Fruit fly (Drosophila melanogaster) whole organism, wandering third instar larva: Measurements from ENCODE around the gene Fdh.

ENCODE experiments used
- Abd-B ChIP-seq: fragments of >200 bp; optimal IDR thresholded peaks from 2 replicates; lab custom pipeline; 2017; ENCODE audit warnings: missing biosample characterization, missing genetic modification characterization
- CG32264 ChIP-seq: fragments of 200-800 bp; sonication (Bioruptor generic); optimal IDR thresholded peaks from 2 replicates; lab custom pipeline; 2016; ENCODE audit warnings: missing biosample characterization, missing genetic modification characterization
- CG9705 ChIP-seq: fragments of 200-800 bp; sonication (Bioruptor generic); optimal IDR thresholded peaks from 2 replicates; lab custom pipeline; 2018; ENCODE audit warnings: missing biosample characterization, mild to moderate bottlenecking, missing genetic modification characterization
- CrebA ChIP-seq: fragments of 200-800 bp; sonication (Bioruptor generic); optimal IDR thresholded peaks from 2 replicates; lab custom pipeline; 2016; ENCODE audit warnings: missing biosample characterization, mild to moderate bottlenecking, missing genetic modification characterization, borderline replicate concordance
- Dfd ChIP-seq: fragments of >200 bp; optimal IDR thresholded peaks from 2 replicates; lab custom pipeline; 2017; ENCODE audit warnings: missing biosample characterization, missing genetic modification characterization
- Dif ChIP-seq: fragments of 200-275, 200-300 bp; sonication (Bioruptor generic); optimal IDR thresholded peaks from 2 replicates; lab custom pipeline; 2018; ENCODE audit warnings: missing biosample characterization, missing genetic modification characterization; ENCODE audit not compliant: partially characterized antibody
- GATAd ChIP-seq: sonication (Bioruptor generic); optimal IDR thresholded peaks from 2 replicates; lab custom pipeline; 2016; ENCODE audit warnings: missing biosample characterization, missing genetic modification characterization
- HLH106 ChIP-seq: fragments of 200-800 bp; optimal IDR thresholded peaks from 3 replicates; lab custom pipeline; 2019; ENCODE audit warnings: missing biosample characterization, mild to moderate bottlenecking, missing genetic modification characterization, moderate library complexity
- Hnf4 ChIP-seq: fragments of 200-800 bp; sonication (Bioruptor generic); optimal IDR thresholded peaks from 2 replicates; lab custom pipeline; 2016; ENCODE audit warnings: missing biosample characterization, mild to moderate bottlenecking, missing genetic modification characterization
- Hr78 ChIP-seq: fragments of >200 bp; optimal IDR thresholded peaks from 2 replicates; lab custom pipeline; 2017; ENCODE audit warnings: missing biosample characterization, missing genetic modification characterization
- Hr83 ChIP-seq: fragments of 200-300 bp; sonication (Bioruptor generic); optimal IDR thresholded peaks from 2 replicates; lab custom pipeline; 2016; ENCODE audit warnings: missing biosample characterization, mild to moderate bottlenecking, missing genetic modification characterization, moderate library complexity; ENCODE audit not compliant: poor library complexity, severe bottlenecking
- Jra ChIP-seq: sonication (Bioruptor generic); optimal IDR thresholded peaks from 2 replicates; lab custom pipeline; 2016; ENCODE audit warnings: missing biosample characterization, missing genetic modification characterization
- Mio ChIP-seq: sonication (Bioruptor generic); optimal IDR thresholded peaks from 2 replicates; lab custom pipeline; 2016; ENCODE audit warnings: missing biosample characterization, missing genetic modification characterization
- Myc ChIP-seq: fragments of >200 bp; optimal IDR thresholded peaks from 2 replicates; lab custom pipeline; 2017
- N ChIP-seq: fragments of >200 bp; optimal IDR thresholded peaks from 2 replicates; lab custom pipeline; 2018; ENCODE audit warnings: missing biosample characterization, missing external identifiers, missing genetic modification characterization
- OdsH ChIP-seq: fragments of 200-800 bp; sonication (Bioruptor generic); optimal IDR thresholded peaks from 2 replicates; lab custom pipeline; 2016; ENCODE audit warnings: missing biosample characterization, mild to moderate bottlenecking, missing genetic modification characterization
- Rel ChIP-seq, 2 experiments: fragments of 200-800 bp; sonication (Bioruptor generic) in 1 of 2; optimal IDR thresholded peaks; 2 replicates in 1 of 2; 3 replicates in 1 of 2; lab custom pipeline; 2016 to 2019; ENCODE audit warnings: mild to moderate bottlenecking in 2 of 2, missing biosample characterization in 2 of 2, missing genetic modification characterization in 2 of 2, moderate library complexity in 1 of 2
- Sp1 ChIP-seq: fragments of 200-800 bp; sonication (Bioruptor generic); optimal IDR thresholded peaks from 3 replicates; lab custom pipeline; 2019; ENCODE audit warnings: missing biosample characterization, mild to moderate bottlenecking, missing genetic modification characterization, moderate library complexity
- Vsx2 ChIP-seq: fragments of 200-300, 225-300 bp; sonication (Bioruptor generic); optimal IDR thresholded peaks from 2 replicates; lab custom pipeline; 2018; ENCODE audit warnings: missing biosample characterization, missing genetic modification characterization; ENCODE audit not compliant: partially characterized antibody
- br ChIP-seq: fragments of 200-800 bp; sonication (Bioruptor generic); optimal IDR thresholded peaks from 2 replicates; lab custom pipeline; 2016; ENCODE audit warnings: missing biosample characterization, missing genetic modification characterization
- brk ChIP-seq: fragments of 200-800 bp; sonication (Bioruptor generic); optimal IDR thresholded peaks from 2 replicates; lab custom pipeline; 2016; ENCODE audit warnings: missing biosample characterization, mild to moderate bottlenecking, missing genetic modification characterization
- dl ChIP-seq, 2 experiments: fragments of 175-275, 200-275 bp in 1 of 2; fragments of 200-275 bp in 1 of 2; sonication (Bioruptor generic); optimal IDR thresholded peaks; lab custom pipeline; 2018; ENCODE audit warnings: mild to moderate bottlenecking in 2 of 2, missing biosample characterization in 2 of 2, missing genetic modification characterization in 2 of 2, moderate library complexity in 2 of 2; ENCODE audit not compliant: partially characterized antibody in 2 of 2, insufficient read depth in 1 of 2
- dmrt93B ChIP-seq: fragments of 200-800 bp; sonication (Bioruptor generic); optimal IDR thresholded peaks from 2 replicates; lab custom pipeline; 2018; ENCODE audit warnings: missing biosample characterization, mild to moderate bottlenecking, missing genetic modification characterization
- dsf ChIP-seq: sonication (Bioruptor generic); optimal IDR thresholded peaks from 2 replicates; lab custom pipeline; 2016; ENCODE audit warnings: missing biosample characterization, missing genetic modification characterization, borderline replicate concordance
- ey ChIP-seq: fragments of 200-800 bp; sonication (Bioruptor generic); optimal IDR thresholded peaks from 2 replicates; lab custom pipeline; 2016; ENCODE audit warnings: missing biosample characterization, missing genetic modification characterization
- foxo ChIP-seq, 2 experiments: fragments of 200-800 bp; sonication (Bioruptor generic); optimal IDR thresholded peaks; 2 replicates in 1 of 2; 3 replicates in 1 of 2; lab custom pipeline; 2016 to 2017; ENCODE audit warnings: missing biosample characterization in 2 of 2, missing genetic modification characterization in 2 of 2
- fru ChIP-seq: fragments of 200-800 bp; sonication (Bioruptor generic); optimal IDR thresholded peaks from 3 replicates; lab custom pipeline; 2016; ENCODE audit warnings: missing biosample characterization, mild to moderate bottlenecking, missing genetic modification characterization
- h ChIP-seq: fragments of 200-800 bp; sonication (Bioruptor generic); optimal IDR thresholded peaks from 3 replicates; lab custom pipeline; 2016; ENCODE audit warnings: missing biosample characterization, mild to moderate bottlenecking, missing genetic modification characterization
- jim ChIP-seq: fragments of 175-275, 200-325 bp; sonication (Bioruptor generic); optimal IDR thresholded peaks from 2 replicates; lab custom pipeline; 2016; ENCODE audit warnings: missing biosample characterization, mild to moderate bottlenecking, missing genetic modification characterization
- lola ChIP-seq: fragments of >200 bp; optimal IDR thresholded peaks from 2 replicates; lab custom pipeline; 2017; ENCODE audit warnings: missing biosample characterization, missing genetic modification characterization
- pan ChIP-seq: fragments of >200 bp; optimal IDR thresholded peaks from 2 replicates; lab custom pipeline; 2017
- psq ChIP-seq: fragments of 200-800 bp; sonication (Bioruptor generic); optimal IDR thresholded peaks from 3 replicates; lab custom pipeline; 2017; ENCODE audit warnings: missing biosample characterization, mild to moderate bottlenecking, missing genetic modification characterization, moderate library complexity
- rgr ChIP-seq: fragments of 200-800 bp; sonication (Bioruptor generic); optimal IDR thresholded peaks from 3 replicates; lab custom pipeline; 2016; ENCODE audit warnings: missing biosample characterization, mild to moderate bottlenecking, missing genetic modification characterization
- sage ChIP-seq: fragments of 200-800 bp; sonication (Bioruptor generic); optimal IDR thresholded peaks from 2 replicates; lab custom pipeline; 2016; ENCODE audit warnings: missing biosample characterization, mild to moderate bottlenecking, missing genetic modification characterization
- sv ChIP-seq: fragments of 200-800 bp; sonication (Bioruptor generic); optimal IDR thresholded peaks from 3 replicates; lab custom pipeline; 2016; ENCODE audit warnings: missing biosample characterization, missing genetic modification characterization
- tai ChIP-seq: sonication (Bioruptor generic); optimal IDR thresholded peaks from 2 replicates; lab custom pipeline; 2016; ENCODE audit warnings: missing biosample characterization, missing genetic modification characterization
- usp ChIP-seq: fragments of >200 bp; optimal IDR thresholded peaks from 2 replicates; lab custom pipeline; 2017; ENCODE audit warnings: missing biosample characterization, missing genetic modification characterization
- woc ChIP-seq: sonication (Bioruptor generic); optimal IDR thresholded peaks from 2 replicates; lab custom pipeline; 2016; ENCODE audit warnings: missing biosample characterization, mild to moderate bottlenecking, missing genetic modification characterization

The Fdh gene

dm6 chr3R:10872148-10872783 is at the start of gene Fdh:
Gene Fdh (minus strand): TSS chr3R:10872381.
- TF ChIP-seq N (GFP tag; lab: Kevin White, UChicago) (no peak), Abd-B (GFP tag; lab: Kevin White, UChicago) (no peak), HLH106 (tag; lab: Kevin White, UChicago) (peak; percentile 56), pan (lab: Kevin White, UChicago) (no peak), CG9705 (GFP tag; lab: Kevin White, UChicago) (peak; percentile 53), CG32264 (GFP tag; lab: Kevin White, UChicago) (no peak), psq (peak; percentile 57), Rel (GFP tag; optimal IDR thresholded peaks at IDR 0.05; lab: Kevin White, UChicago) (no peak), Rel (tag; optimal IDR thresholded peaks at IDR 0.05; lab: Kevin White, UChicago) (peak; percentile 42), Dif (no peak), usp (no peak), ey (GFP tag; lab: Kevin White, UChicago) (peak; percentile 36), Jra (GFP tag; lab: Kevin White, UChicago) (peak; percentile 13), h (GFP tag; lab: Kevin White, UChicago) (peak; percentile 72), br (GFP tag; lab: Kevin White, UChicago) (peak; percentile 50), OdsH (GFP tag; lab: Kevin White, UChicago) (peak; percentile 61), Hr83 (GFP tag; lab: Kevin White, UChicago) (peak; percentile 15), brk (GFP tag; lab: Kevin White, UChicago) (no peak), jim (GFP tag; lab: Kevin White, UChicago) (no peak), sv (GFP tag; lab: Kevin White, UChicago) (peak; percentile 2), woc (GFP tag; lab: Kevin White, UChicago) (peak; percentile 62), fru (GFP tag; lab: Kevin White, UChicago) (peak; percentile 23), dmrt93B (GFP tag; lab: Kevin White, UChicago) (peak; percentile 15), Vsx2 (peak; percentile 80), sage (GFP tag; lab: Kevin White, UChicago) (no peak), lola (no peak), GATAd (GFP tag; lab: Kevin White, UChicago) (no peak), Sp1 (GFP tag; lab: Kevin White, UChicago) (peak; percentile 68), foxo (GFP tag; optimal IDR thresholded peaks at IDR 0.05; lab: Kevin White, UChicago) (peak in 1 of 2 experiments; percentile 76), tai (GFP tag; lab: Kevin White, UChicago) (no peak), dsf (no peak), CrebA (GFP tag; lab: Kevin White, UChicago) (no peak), Hnf4 (peak; percentile 67), Hr78 (no peak), rgr (GFP tag; lab: Kevin White, UChicago) (peak; percentile 58), Myc (no peak), dl (GFP tag; optimal IDR thresholded peaks at IDR 0.05; lab: Kevin White, UChicago; ENCODE audit: insufficient read depth in 1 of 2, partially characterized antibody in 2 of 2) (no peak), Dfd (GFP tag; lab: Kevin White, UChicago) (no peak), Mio (GFP tag; lab: Kevin White, UChicago) (no peak)

- TF ChIP-seq sv (GFP tag; lab: Kevin White, UChicago) = no peak
- no peak for TF ChIP-seq sage (GFP tag; lab: Kevin White, UChicago)
- TF ChIP-seq Dif = no peak
- peak in 1 of 2 experiments; percentile 33 for TF ChIP-seq dl (GFP tag; optimal IDR thresholded peaks at IDR 0.05; lab: Kevin White, UChicago; ENCODE audit: insufficient read depth in 1 of 2, partially characterized antibody in 2 of 2)
- TF ChIP-seq Hr78 = no peak
- no peak for TF ChIP-seq CrebA (GFP tag; lab: Kevin White, UChicago)
- no peak for TF ChIP-seq pan (lab: Kevin White, UChicago)
- no peak for TF ChIP-seq OdsH (GFP tag; lab: Kevin White, UChicago)
- TF ChIP-seq HLH106 (tag; lab: Kevin White, UChicago) = peak; percentile 10
- TF ChIP-seq Hnf4 = no peak
- TF ChIP-seq tai (GFP tag; lab: Kevin White, UChicago) = no peak
- no peak for TF ChIP-seq ey (GFP tag; lab: Kevin White, UChicago)
- no peak for TF ChIP-seq Hr83 (GFP tag; lab: Kevin White, UChicago)
- TF ChIP-seq lola = no peak
- TF ChIP-seq dsf = no peak
- no peak for TF ChIP-seq Rel (GFP tag; optimal IDR thresholded peaks at IDR 0.05; lab: Kevin White, UChicago)
- peak; percentile 63 for TF ChIP-seq Rel (tag; optimal IDR thresholded peaks at IDR 0.05; lab: Kevin White, UChicago)
- no peak for TF ChIP-seq h (GFP tag; lab: Kevin White, UChicago)
- TF ChIP-seq dmrt93B (GFP tag; lab: Kevin White, UChicago) = no peak
- TF ChIP-seq Abd-B (GFP tag; lab: Kevin White, UChicago) = no peak
- TF ChIP-seq psq = no peak
- TF ChIP-seq Vsx2 = peak; percentile 44
These were observed 21.1 kb upstream of the Fdh start, which contains the start of gene CG6621 for dm6 chr3R:10893327-10893726. Gene CG6621 (minus strand): TSS chr3R:10893531.
